Worm (Caenorhabditis elegans) whole organism, young adult: Measurements from ENCODE around the gene T05B4.12.

Experiments
- F57C9.4 ChIP-seq: sonication (generic microtip); optimal IDR thresholded peaks from 2 replicates; lab custom pipeline; 2017; ENCODE audit warnings: mild to moderate bottlenecking, missing genetic modification characterization, missing compliant biosample characterization
- Y79H2A.3 ChIP-seq: fragments of 200-800 bp; sonication (Bioruptor generic); conservative IDR thresholded peaks from 2 replicates; pipeline ENCODE4 v1.3.6; 2022; ENCODE audit warnings: missing genetic modification reagents, missing genetic modification characterization, missing compliant biosample characterization
- ztf-22 ChIP-seq: fragments of 200-800 bp; sonication (Bioruptor generic); optimal IDR thresholded peaks from 2 replicates; lab custom pipeline; 2018; ENCODE audit warnings: mild to moderate bottlenecking, missing genetic modification characterization, moderate library complexity, missing compliant biosample characterization

ce11 chrV:4120629-4121028 lies 5.2 kb downstream of the T05B4.12 start, which contains the start of gene T05B4.10:
- no peak for TF ChIP-seq F57C9.4 (tag; lab: Kevin White, UChicago)
- no peak for TF ChIP-seq Y79H2A.3 (GFP tag; lab: Robert Waterston, UW)
- no peak for TF ChIP-seq ztf-22 (GFP tag; lab: Kevin White, UChicago)
